Fruit fly (Drosophila melanogaster): ENCODE measurements around the gene D12.

- TF ChIP-seq CG8478 (optimal IDR thresholded peaks at IDR 0.05): no peak
- TF ChIP-seq psq (optimal IDR thresholded peaks at IDR 0.05): no peak
- TF ChIP-seq pan (optimal IDR thresholded peaks at IDR 0.05): no peak
- TF ChIP-seq EcR (GFP tag; optimal IDR thresholded peaks at IDR 0.05): no peak
- TF ChIP-seq usp (GFP tag; optimal IDR thresholded peaks at IDR 0.05): no peak
- TF ChIP-seq Dll (optimal IDR thresholded peaks at IDR 0.05): no peak
Observed at dm6 chr2L:8392298-8392697, 44.9 kb downstream of the D12 start, which contains the start of gene CG42820.
